Worm (Caenorhabditis elegans) whole organism, midembryonic: ENCODE results near the gene srw-1.

Experiments used
- flt-1 ChIP-seq: fragments of 200-800 bp; sonication (Bioruptor generic); IDR thresholded peaks from 2 replicates; pipeline ENCODE4 v1.3.6; 2022; ENCODE audit warnings: missing genetic modification characterization, missing compliant biosample characterization
- klf-2 ChIP-seq: fragments of 200-800 bp; sonication (Bioruptor generic); conservative IDR thresholded peaks from 2 replicates; pipeline ENCODE4 v1.3.6; 2022; ENCODE audit warnings: missing genetic modification reagents, missing genetic modification characterization, missing compliant biosample characterization
- med-1 ChIP-seq: sonication (generic microtip); optimal IDR thresholded peaks from 2 replicates; lab custom pipeline; 2017; ENCODE audit warnings: missing genetic modification characterization, mild to moderate bottlenecking, missing compliant biosample characterization, antibody characterized with exemption, missing genetic modification reagents; ENCODE audit not compliant: insufficient read depth
- ztf-23 ChIP-seq: fragments of 200-800 bp; sonication (Bioruptor generic); IDR thresholded peaks from 2 replicates; pipeline ENCODE4 v1.3.6; 2022; ENCODE audit warnings: missing genetic modification reagents, missing genetic modification characterization, missing compliant biosample characterization

- TF ChIP-seq flt-1 (GFP tag; lab: Robert Waterston, UW) (no peak), klf-2 (GFP tag; lab: Robert Waterston, UW) (no peak), med-1 (GFP tag; lab: Kevin White, UChicago) (no peak), ztf-23 (GFP tag; lab: Robert Waterston, UW) (no peak)
Observed at ce11 chrV:15182407-15182806, 15.6 kb upstream of the srw-1 start, which contains the start of gene fbxa-84.
